Worm (Caenorhabditis elegans): ENCODE measurements around the gene tmem-120.
A peak's percentile ranks its signal among the peaks of the same experiment; 100 is the strongest.

The tmem-120 gene

ce11 chrIII:1558441-1559159 is 40.8 kb upstream of the tmem-120 start, which contains the start of the genes eelo-1 and Y67D2.2 (continued):
- no peak for TF ChIP-seq snpc-1.1 (tag; optimal IDR thresholded peaks at IDR 0.05; ENCODE audit: insufficient read depth)
- TF ChIP-seq ceh-91 (GFP tag; IDR thresholded peaks at IDR 0.05), result no peak
- TF ChIP-seq cebp-2 (GFP tag; IDR thresholded peaks at IDR 0.05), result no peak
- TF ChIP-seq atf-7 (tag; optimal IDR thresholded peaks at IDR 0.05), result no peak

DNA sequence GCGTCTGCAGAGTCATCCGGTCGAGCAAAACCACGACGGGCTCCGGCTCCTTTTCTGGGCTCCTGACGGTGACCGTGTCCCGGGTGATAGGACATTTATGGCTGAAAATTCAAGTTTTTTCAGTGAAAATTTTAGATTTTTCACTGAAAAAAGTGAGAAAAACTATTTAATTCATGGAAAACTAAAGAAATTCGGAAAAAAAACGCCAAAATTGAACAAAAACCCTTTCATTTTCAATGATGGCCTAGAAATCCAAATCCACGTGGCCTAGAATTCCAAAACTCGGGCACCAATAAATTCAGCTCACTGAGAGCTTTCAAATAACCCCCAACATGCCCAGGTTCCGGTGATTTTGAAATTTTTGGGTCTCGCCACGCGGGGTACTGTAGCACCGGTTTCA is 36.6 kb upstream of the tmem-120 start, which contains the start of gene ddx-35:
Gene ddx-35 (minus strand): TSS at position 101 of the 400 bp plus-strand sequence.
- TF ChIP-seq somi-1 (GFP tag; optimal IDR thresholded peaks at IDR 0.05) (no peak), zfh-2 (GFP tag; conservative IDR thresholded peaks at IDR 0.05) (0 out of 2 replicates have a peak, but pooled peaks have one; percentile 22)

DNA sequence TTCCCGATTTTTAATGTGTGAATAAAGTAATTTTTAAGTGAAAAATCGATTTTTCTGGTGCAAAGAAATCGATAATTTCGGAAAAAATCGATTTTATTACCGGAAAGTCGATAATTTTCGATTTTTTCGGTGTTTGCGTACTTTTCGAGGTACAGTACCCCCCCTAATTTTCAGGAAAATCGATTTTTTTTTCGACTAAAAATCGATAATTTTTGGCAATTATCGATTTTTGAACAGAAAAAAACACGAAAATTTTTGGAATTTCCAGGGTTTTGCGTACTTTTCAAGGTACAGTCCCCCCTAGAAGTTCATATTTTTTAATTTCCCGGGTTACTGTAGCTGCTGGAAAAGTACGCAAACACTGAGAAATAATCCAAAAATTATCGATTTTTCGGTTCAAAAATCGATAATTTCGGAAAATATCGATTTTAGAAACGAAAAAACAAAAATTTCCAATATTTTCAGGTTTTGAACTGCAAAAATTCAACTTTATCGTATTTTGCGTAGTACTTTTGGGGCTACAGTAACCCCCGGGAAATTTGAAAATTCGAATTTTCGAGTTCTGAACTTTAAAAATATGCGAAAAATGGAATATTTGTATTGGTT is 25.7 kb upstream of the tmem-120 start:
- no peak for TF ChIP-seq T26A5.8 (tag; optimal IDR thresholded peaks at IDR 0.05)

DNA sequence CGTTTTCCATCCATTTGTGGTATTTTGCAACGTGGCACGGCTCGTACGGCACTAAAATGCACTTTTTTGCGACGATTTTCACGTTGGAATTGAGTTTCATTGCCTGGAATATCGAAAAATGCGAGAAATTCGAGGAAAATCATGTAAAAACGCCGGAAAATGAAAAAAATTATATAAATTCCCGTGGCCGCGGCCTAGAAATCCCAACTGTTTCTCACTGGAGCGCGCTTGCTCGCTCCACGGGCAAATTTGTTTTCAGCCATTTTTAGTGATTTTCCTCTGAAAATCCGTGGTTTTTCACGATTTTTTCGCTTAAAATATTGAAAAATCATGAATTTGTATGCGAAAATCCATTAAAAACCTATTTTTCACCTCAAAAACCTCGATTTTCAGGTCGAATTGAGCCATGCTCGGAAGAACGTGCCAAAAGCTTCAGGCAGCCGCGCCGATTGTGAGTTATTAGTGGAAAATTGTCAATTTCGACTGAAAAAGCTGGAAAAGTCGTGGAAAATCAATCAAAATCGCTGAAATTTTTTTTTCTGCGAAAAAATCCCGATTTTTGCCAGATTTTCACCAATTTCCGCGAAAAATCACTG is 22.4 kb upstream of the tmem-120 start, which contains the start of the genes Y67D2.5 and cisd-3.2:
Gene Y67D2.5 (minus strand): TSS at position 145 of the 596 bp plus-strand sequence.
Gene cisd-3.2 (plus strand): TSS at position 394 of the 596 bp plus-strand sequence.
- no peak for TF ChIP-seq attf-3 (GFP tag; conservative IDR thresholded peaks at IDR 0.05)
- no peak for TF ChIP-seq Y95B8A.8 (GFP tag; IDR thresholded peaks at IDR 0.05)
- peak; percentile 18 for TF ChIP-seq lsl-1 (GFP tag; optimal IDR thresholded peaks at IDR 0.05)
- TF ChIP-seq mcd-1 (GFP tag; IDR thresholded peaks at IDR 0.05), result peak; percentile 91
- 0 out of 2 replicates have a peak, but pooled peaks have one; percentile 21 for TF ChIP-seq ceh-91 (GFP tag; IDR thresholded peaks at IDR 0.05)

DNA sequence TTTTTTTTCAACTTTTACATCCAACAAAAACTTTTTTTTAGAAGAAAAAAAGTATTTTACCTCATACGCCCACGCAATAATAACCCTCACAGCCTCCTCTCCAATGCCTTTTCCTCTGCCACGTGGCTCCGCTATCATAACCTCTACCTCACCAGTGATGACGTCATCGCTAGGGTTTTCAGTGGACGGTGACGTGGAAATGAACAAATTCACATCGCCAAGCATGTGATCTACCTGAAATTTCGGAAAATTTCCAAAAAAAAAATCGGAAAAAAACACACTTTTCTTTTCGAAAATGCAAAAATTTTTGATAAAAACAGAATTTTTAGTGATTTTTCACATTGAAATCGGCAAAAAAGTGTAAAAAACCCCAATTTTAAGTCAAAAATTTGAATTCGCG is 21.6 kb upstream of the tmem-120 start:
- TF ChIP-seq F37B4.10 (GFP tag; IDR thresholded peaks at IDR 0.05) (no peak), gei-17 (GFP tag; optimal IDR thresholded peaks at IDR 0.05) (no peak), Y53F4B.3 (GFP tag; IDR thresholded peaks at IDR 0.05) (no peak), Y56A3A.18 (GFP tag; IDR thresholded peaks at IDR 0.05) (no peak), tbx-9 (tag; optimal IDR thresholded peaks at IDR 0.05; ENCODE audit: borderline replicate concordance) (no peak), ekl-4 (GFP tag; IDR thresholded peaks at IDR 0.05) (no peak), sea-2 (GFP tag; IDR thresholded peaks at IDR 0.05) (no peak), efl-1 (GFP tag; optimal IDR thresholded peaks at IDR 0.05) (no peak), F52B5.7 (tag; optimal IDR thresholded peaks at IDR 0.05) (no peak), hlh-26 (GFP tag; conservative IDR thresholded peaks at IDR 0.05) (no peak)

ce11 chrIII:1534431-1534830 is 16.6 kb upstream of the tmem-120 start:
- TF ChIP-seq B0261.1 (tag; optimal IDR thresholded peaks at IDR 0.05), result no peak
- TF ChIP-seq lsy-27 (tag; optimal IDR thresholded peaks at IDR 0.05; ENCODE audit: borderline replicate concordance, insufficient read depth), result no peak
- peak; percentile 61 for TF ChIP-seq lsl-1 (GFP tag; optimal IDR thresholded peaks at IDR 0.05)
- TF ChIP-seq F37B4.10 (GFP tag; IDR thresholded peaks at IDR 0.05), result no peak
- peak; percentile 95 for TF ChIP-seq lin-54 (GFP tag; optimal IDR thresholded peaks at IDR 0.05)
- TF ChIP-seq tbp1 (GFP tag; optimal IDR thresholded peaks at IDR 0.05), result peak; percentile 2
- TF ChIP-seq dpl-1 (GFP tag; optimal IDR thresholded peaks at IDR 0.05), result peak; percentile 16
- TF ChIP-seq Y53G8AR.9 (GFP tag; conservative IDR thresholded peaks at IDR 0.05), result no peak
- TF ChIP-seq efl-1 (GFP tag; optimal IDR thresholded peaks at IDR 0.05), result peak; percentile 50
- TF ChIP-seq mcd-1 (GFP tag; IDR thresholded peaks at IDR 0.05), result peak; percentile 87
- TF ChIP-seq pbrm-1 (GFP tag; IDR thresholded peaks at IDR 0.05), result no peak
- no peak for TF ChIP-seq madf-8 (GFP tag; conservative IDR thresholded peaks at IDR 0.05)
- no peak for TF ChIP-seq nhr-90 (tag; optimal IDR thresholded peaks at IDR 0.05)
- TF ChIP-seq madf-6 (GFP tag; IDR thresholded peaks at IDR 0.05), result no peak
- no peak for TF ChIP-seq bed-1 (GFP tag; IDR thresholded peaks at IDR 0.05)
- no peak for TF ChIP-seq F57C9.4 (tag; optimal IDR thresholded peaks at IDR 0.05)
- no peak for TF ChIP-seq ZK185.1 (tag; optimal IDR thresholded peaks at IDR 0.05; ENCODE audit: poor library complexity, severe bottlenecking)
- TF ChIP-seq cebp-1 (GFP tag; IDR thresholded peaks at IDR 0.05), result no peak
- TF ChIP-seq cebp-1 (tag; optimal IDR thresholded peaks at IDR 0.05), result no peak
